Worm (Caenorhabditis elegans) whole organism, mixed stage, embryonic: ENCODE results near the gene Y55F3BL.6.

ENCODE experiments used
- elt-3 ChIP-seq: fragments of 150-350 bp; optimal IDR thresholded peaks from 2 replicates; lab custom pipeline; 2014; ENCODE audit warnings: missing biosample characterization, missing genetic modification characterization
- nhr-12 ChIP-seq: fragments of 150-350 bp; optimal IDR thresholded peaks from 2 replicates; lab custom pipeline; 2014; ENCODE audit warnings: missing biosample characterization, missing genetic modification characterization
- nhr-237 ChIP-seq: fragments of 150-350 bp; optimal IDR thresholded peaks from 2 replicates; lab custom pipeline; 2014; ENCODE audit warnings: missing biosample characterization, missing genetic modification characterization
- nhr-76 ChIP-seq: sonication (generic microtip); optimal IDR thresholded peaks from 2 replicates; lab custom pipeline; 2017; ENCODE audit warnings: missing biosample characterization, missing genetic modification characterization
- pha-4 ChIP-seq: fragments of 150-350 bp; optimal IDR thresholded peaks from 2 replicates; lab custom pipeline; 2018; ENCODE audit warnings: missing biosample characterization, missing genetic modification reagents, missing genetic modification characterization
- snpc-4 ChIP-seq: fragments of 150-350 bp; optimal IDR thresholded peaks from 2 replicates; lab custom pipeline; 2014; ENCODE audit warnings: missing biosample characterization, missing genetic modification characterization
- unc-62 ChIP-seq: fragments of 150-350 bp; optimal IDR thresholded peaks from 2 replicates; lab custom pipeline; 2014; ENCODE audit warnings: missing biosample characterization, missing genetic modification reagents, missing genetic modification characterization
- ztf-11 ChIP-seq: fragments of 150-350 bp; optimal IDR thresholded peaks from 2 replicates; lab custom pipeline; 2014; ENCODE audit warnings: missing biosample characterization, missing genetic modification characterization

- TF ChIP-seq pha-4 (tag; lab: Kevin White, UChicago), result no peak
- TF ChIP-seq nhr-237, result no peak
- no peak for TF ChIP-seq elt-3 (tag; lab: Kevin White, UChicago)
- no peak for TF ChIP-seq unc-62 (GFP tag; lab: Kevin White, UChicago)
- TF ChIP-seq snpc-4 (tag; lab: Kevin White, UChicago), result no peak
- TF ChIP-seq ztf-11 (tag; lab: Kevin White, UChicago), result no peak
- no peak for TF ChIP-seq nhr-76
- TF ChIP-seq nhr-12 (tag; lab: Kevin White, UChicago), result no peak
Measured at ce11 chrIV:756421-756820, 50.5 kb downstream of the Y55F3BL.6 start, which contains the start of gene srt-23.
